Worm (Caenorhabditis elegans) whole organism, late embryonic: Measurements from ENCODE around the gene F49F1.14.

Experiments
- C38D4.7 ChIP-seq: fragments of 200-800 bp; sonication (Bioruptor generic); optimal IDR thresholded peaks from 2 replicates; lab custom pipeline; 2018; ENCODE audit warnings: mild to moderate bottlenecking, missing genetic modification characterization, moderate library complexity, missing compliant biosample characterization
- K02D7.2 ChIP-seq: sonication (generic microtip); optimal IDR thresholded peaks from 2 replicates; lab custom pipeline; 2017; ENCODE audit warnings: mild to moderate bottlenecking, missing genetic modification characterization, missing compliant biosample characterization
- Y22D7AL.16 ChIP-seq: sonication (generic microtip); optimal IDR thresholded peaks from 2 replicates; lab custom pipeline; 2016; ENCODE audit warnings: missing genetic modification characterization, missing compliant biosample characterization
- ceh-14 ChIP-seq: sonication (generic microtip); optimal IDR thresholded peaks from 2 replicates; lab custom pipeline; 2016; ENCODE audit warnings: missing genotype, missing genetic modification characterization, missing compliant biosample characterization
- ceh-6 ChIP-seq: fragments of 200-800 bp; sonication (Bioruptor generic); optimal IDR thresholded peaks from 2 replicates; lab custom pipeline; 2018; ENCODE audit warnings: mild to moderate bottlenecking, missing genetic modification characterization, missing compliant biosample characterization
- che-1 ChIP-seq: sonication (generic microtip); optimal IDR thresholded peaks from 2 replicates; lab custom pipeline; 2016; ENCODE audit warnings: mild to moderate bottlenecking, missing genetic modification characterization, missing compliant biosample characterization
- dmd-4 ChIP-seq: sonication (generic microtip); optimal IDR thresholded peaks from 2 replicates; lab custom pipeline; 2016; ENCODE audit warnings: borderline replicate concordance, missing genetic modification characterization, missing compliant biosample characterization
- elt-4 ChIP-seq: sonication (generic microtip); optimal IDR thresholded peaks from 2 replicates; lab custom pipeline; 2016; ENCODE audit warnings: missing genetic modification characterization, missing compliant biosample characterization
- ets-4 ChIP-seq: sonication (generic microtip); optimal IDR thresholded peaks from 2 replicates; lab custom pipeline; 2016; ENCODE audit warnings: missing genetic modification characterization, missing compliant biosample characterization
- gmeb-2 ChIP-seq: sonication (generic microtip); optimal IDR thresholded peaks from 2 replicates; lab custom pipeline; 2016; ENCODE audit warnings: missing genetic modification characterization, inconsistent platforms, missing compliant biosample characterization
- hlh-13 ChIP-seq: fragments of 200-800 bp; sonication (Bioruptor generic); optimal IDR thresholded peaks from 2 replicates; lab custom pipeline; 2018; ENCODE audit warnings: mild to moderate bottlenecking, missing genetic modification characterization, missing compliant biosample characterization
- hlh-15 ChIP-seq: sonication (generic microtip); optimal IDR thresholded peaks from 2 replicates; lab custom pipeline; 2016; ENCODE audit warnings: missing genetic modification characterization, missing compliant biosample characterization
- hlh-30 ChIP-seq: sonication (generic microtip); optimal IDR thresholded peaks from 2 replicates; lab custom pipeline; 2017; ENCODE audit warnings: antibody characterized with exemption, missing genetic modification characterization, missing compliant biosample characterization; ENCODE audit not compliant: insufficient read depth
- hlh-6 ChIP-seq: sonication (generic microtip); optimal IDR thresholded peaks from 2 replicates; lab custom pipeline; 2016; ENCODE audit warnings: missing genotype, missing genetic modification characterization, missing compliant biosample characterization
- lim-6 ChIP-seq: sonication (generic microtip); optimal IDR thresholded peaks from 2 replicates; lab custom pipeline; 2016; ENCODE audit warnings: missing genetic modification characterization, missing compliant biosample characterization
- lin-11 ChIP-seq: fragments of 200-800 bp; sonication (Bioruptor generic); optimal IDR thresholded peaks from 2 replicates; lab custom pipeline; 2018; ENCODE audit warnings: mild to moderate bottlenecking, missing genetic modification characterization, missing compliant biosample characterization
- mec-3 ChIP-seq: sonication (generic microtip); optimal IDR thresholded peaks from 2 replicates; lab custom pipeline; 2016; ENCODE audit warnings: borderline replicate concordance, missing genetic modification characterization, missing compliant biosample characterization
- nfya-1 ChIP-seq: sonication (generic microtip); optimal IDR thresholded peaks from 2 replicates; lab custom pipeline; 2017; ENCODE audit warnings: missing genetic modification characterization, mild to moderate bottlenecking, missing compliant biosample characterization, antibody characterized with exemption, moderate library complexity
- nhr-11 ChIP-seq: fragments of 150-350 bp; optimal IDR thresholded peaks from 2 replicates; lab custom pipeline; 2014; ENCODE audit warnings: missing biosample characterization, missing genetic modification characterization
- nhr-232 ChIP-seq: sonication (generic microtip); optimal IDR thresholded peaks from 2 replicates; lab custom pipeline; 2016; ENCODE audit warnings: missing genetic modification characterization, missing compliant biosample characterization
- pag-3 ChIP-seq: sonication (generic microtip); optimal IDR thresholded peaks from 2 replicates; lab custom pipeline; 2016; ENCODE audit warnings: missing compliant biosample characterization, missing genetic modification characterization, borderline replicate concordance
- pax-1 ChIP-seq: fragments of 150-350 bp; optimal IDR thresholded peaks from 2 replicates; lab custom pipeline; 2014; ENCODE audit warnings: missing biosample characterization, missing genetic modification characterization
- pha-2 ChIP-seq: sonication (generic microtip); optimal IDR thresholded peaks from 2 replicates; lab custom pipeline; 2017; ENCODE audit warnings: mild to moderate bottlenecking, missing genetic modification characterization, missing compliant biosample characterization
- pqm-1 ChIP-seq: sonication (generic microtip); optimal IDR thresholded peaks from 2 replicates; lab custom pipeline; 2016; ENCODE audit warnings: missing genetic modification characterization, missing compliant biosample characterization
- pros-1 ChIP-seq: fragments of 150-350 bp; optimal IDR thresholded peaks from 2 replicates; lab custom pipeline; 2014; ENCODE audit warnings: missing biosample characterization, missing genetic modification reagents, missing genetic modification characterization
- ref-2 ChIP-seq: sonication (generic microtip); optimal IDR thresholded peaks from 2 replicates; lab custom pipeline; 2016; ENCODE audit warnings: missing genetic modification characterization, missing compliant biosample characterization
- rnt-1 ChIP-seq: sonication (generic microtip); optimal IDR thresholded peaks from 2 replicates; lab custom pipeline; 2016; ENCODE audit warnings: missing genetic modification characterization, missing compliant biosample characterization
- sox-2 ChIP-seq: fragments of 200-800 bp; sonication (Bioruptor generic); IDR thresholded peaks from 2 replicates; pipeline ENCODE4 v1.3.6; 2022; ENCODE audit warnings: missing genetic modification reagents, missing genetic modification characterization, missing compliant biosample characterization
- sox-4 ChIP-seq: sonication (generic microtip); optimal IDR thresholded peaks from 2 replicates; lab custom pipeline; 2017; ENCODE audit warnings: mild to moderate bottlenecking, missing genetic modification characterization, inconsistent platforms, missing compliant biosample characterization
- syd-9 ChIP-seq: sonication (generic microtip); optimal IDR thresholded peaks from 2 replicates; lab custom pipeline; 2016; ENCODE audit warnings: mild to moderate bottlenecking, missing genetic modification characterization, moderate library complexity, missing compliant biosample characterization
- tbx-7 ChIP-seq: sonication (generic microtip); optimal IDR thresholded peaks from 2 replicates; lab custom pipeline; 2016; ENCODE audit warnings: missing genotype, missing genetic modification characterization, missing compliant biosample characterization
- ttx-3 ChIP-seq: sonication (generic microtip); optimal IDR thresholded peaks from 2 replicates; lab custom pipeline; 2016; ENCODE audit warnings: missing genetic modification reagents, missing genetic modification characterization, missing compliant biosample characterization
- unc-42 ChIP-seq: sonication (generic microtip); optimal IDR thresholded peaks from 2 replicates; lab custom pipeline; 2016; ENCODE audit warnings: missing genotype, missing genetic modification characterization, missing compliant biosample characterization
- unc-55 ChIP-seq: sonication (generic microtip); optimal IDR thresholded peaks from 2 replicates; lab custom pipeline; 2017; ENCODE audit warnings: missing biosample characterization, missing genetic modification reagents, missing genetic modification characterization
- unc-86 ChIP-seq: sonication (generic microtip); optimal IDR thresholded peaks from 2 replicates; lab custom pipeline; 2016; ENCODE audit warnings: missing genetic modification characterization, missing compliant biosample characterization
- zip-5 ChIP-seq: sonication (generic microtip); optimal IDR thresholded peaks from 2 replicates; lab custom pipeline; 2016; ENCODE audit warnings: missing genetic modification characterization, missing compliant biosample characterization

Gene F49F1.14

ce11 chrIV:4084109-4084508 is 28.2 kb downstream of the F49F1.14 start, which contains the start of gene C35B1.5:
C35B1.5 (minus strand) TSS chrIV:4084209.
- TF ChIP-seq ets-4 (tag; lab: Kevin White, UChicago): no peak
- TF ChIP-seq unc-55 (GFP tag; lab: Kevin White, UChicago): no peak
- no peak for TF ChIP-seq gmeb-2 (tag; lab: Kevin White, UChicago)
- no peak for TF ChIP-seq pros-1 (tag; lab: Kevin White, UChicago)
- no peak for TF ChIP-seq nfya-1 (tag; lab: Kevin White, UChicago)
- no peak for TF ChIP-seq rnt-1 (tag; lab: Kevin White, UChicago)
- no peak for TF ChIP-seq pqm-1 (tag; lab: Kevin White, UChicago)
- no peak for TF ChIP-seq pag-3
- no peak for TF ChIP-seq nhr-11 (tag; lab: Kevin White, UChicago)

ce11 chrIV:4083094-4083493 is 29.2 kb downstream of the F49F1.14 start:
- no peak for TF ChIP-seq Y22D7AL.16 (tag; lab: Kevin White, UChicago)
- TF ChIP-seq unc-42 (tag; lab: Kevin White, UChicago): no peak
- TF ChIP-seq dmd-4 (tag; lab: Kevin White, UChicago): no peak
- TF ChIP-seq ref-2: no peak
- TF ChIP-seq nhr-232 (tag; lab: Kevin White, UChicago): no peak
- TF ChIP-seq elt-4 (tag; lab: Kevin White, UChicago): no peak
- TF ChIP-seq sox-2 (GFP tag; lab: Robert Waterston, UW): no peak
- TF ChIP-seq C38D4.7: no peak

- no peak for TF ChIP-seq hlh-30 (tag; lab: Kevin White, UChicago)
- TF ChIP-seq K02D7.2 (tag; lab: Kevin White, UChicago): no peak
- TF ChIP-seq mec-3 (tag; lab: Kevin White, UChicago): no peak
- TF ChIP-seq lin-11 (tag; lab: Kevin White, UChicago): no peak
- TF ChIP-seq ref-2: no peak
- no peak for TF ChIP-seq ttx-3 (tag; lab: Kevin White, UChicago)
- TF ChIP-seq tbx-7 (tag; lab: Kevin White, UChicago): no peak
- TF ChIP-seq, all 69 proteins: peak for 0
Observed at ce11 chrIV:4082599-4082998, 29.7 kb downstream of the F49F1.14 start.

ce11 chrIV:4080846-4081245 is 31.4 kb downstream of the F49F1.14 start, which contains the start of the genes C35B1.9 and C35B1.3:
C35B1.9 (minus strand) TSS chrIV:4080946.
C35B1.3 (plus strand) TSS chrIV:4081151.
- TF ChIP-seq ets-4 (tag; lab: Kevin White, UChicago): no peak
- TF ChIP-seq nhr-11 (tag; lab: Kevin White, UChicago): no peak
- no peak for TF ChIP-seq lin-11 (tag; lab: Kevin White, UChicago)
- TF ChIP-seq pax-1 (tag; lab: Kevin White, UChicago): no peak
- TF ChIP-seq gmeb-2 (tag; lab: Kevin White, UChicago): no peak

- no peak for TF ChIP-seq hlh-15 (tag; lab: Kevin White, UChicago)
- no peak for TF ChIP-seq sox-4 (tag; lab: Kevin White, UChicago)
- no peak for TF ChIP-seq ceh-14
- TF ChIP-seq lim-6 (tag; lab: Kevin White, UChicago): no peak
- no peak for TF ChIP-seq tbx-7 (tag; lab: Kevin White, UChicago)
- TF ChIP-seq hlh-13 (GFP tag; lab: Kevin White, UChicago): no peak
- no peak for TF ChIP-seq ceh-6 (GFP tag; lab: Kevin White, UChicago)
- TF ChIP-seq elt-4 (tag; lab: Kevin White, UChicago): no peak
- TF ChIP-seq che-1 (tag; lab: Kevin White, UChicago): no peak
- TF ChIP-seq unc-86: no peak
- no peak for TF ChIP-seq syd-9
- TF ChIP-seq pax-1 (tag; lab: Kevin White, UChicago): no peak
- TF ChIP-seq zip-5 (tag; lab: Kevin White, UChicago): no peak
- TF ChIP-seq pha-2: no peak
- no peak for TF ChIP-seq mec-3 (tag; lab: Kevin White, UChicago)
- no peak for TF ChIP-seq hlh-6 (tag; lab: Kevin White, UChicago)
Observed at ce11 chrIV:4079514-4079913, 32.8 kb downstream of the F49F1.14 start, which contains the start of gene C35B1.4. C35B1.4 (plus strand) TSS chrIV:4079814.
